Worm (Caenorhabditis elegans) whole organism, L4/young adult: ENCODE results near the gene C03C10.2.
A peak's percentile ranks its signal among the peaks of the same experiment; 100 is the strongest.

Experiments used
- W03F9.2 ChIP-seq: fragments of 150-350 bp; optimal IDR thresholded peaks from 2 replicates; lab custom pipeline; 2014; ENCODE audit warnings: missing biosample characterization, missing genetic modification characterization
- dao-5 ChIP-seq: sonication (generic microtip); optimal IDR thresholded peaks from 2 replicates; lab custom pipeline; 2016; ENCODE audit warnings: missing genotype, missing genetic modification characterization, moderate library complexity, missing compliant biosample characterization
- him-1 ChIP-seq: sonication (generic microtip); optimal IDR thresholded peaks from 2 replicates; lab custom pipeline; 2016; ENCODE audit warnings: missing genotype, missing genetic modification reagents, missing genetic modification characterization, missing compliant biosample characterization

Gene C03C10.2

ce11 chrIII:4090773-4091172, at the start of gene C03C10.2:
Gene C03C10.2 (plus strand): TSS chrIII:4091073.
- TF ChIP-seq him-1 (no peak), dao-5 (tag; lab: Kevin White, UChicago) (no peak), W03F9.2 (tag; lab: Kevin White, UChicago) (no peak)

ce11 chrIII:4049150-4049549, 41.7 kb upstream of the C03C10.2 start:
- TF ChIP-seq W03F9.2 (tag; lab: Kevin White, UChicago) (no peak), him-1 (no peak), dao-5 (tag; lab: Kevin White, UChicago) (no peak)

- no peak for TF ChIP-seq W03F9.2 (tag; lab: Kevin White, UChicago)
- TF ChIP-seq dao-5 (tag; lab: Kevin White, UChicago), result no peak
- TF ChIP-seq him-1, result no peak
Observed at ce11 chrIII:4057894-4058293, 33.0 kb upstream of the C03C10.2 start, which contains the start of gene rcq-5. Gene rcq-5 (minus strand): TSS chrIII:4057976.

DNA sequence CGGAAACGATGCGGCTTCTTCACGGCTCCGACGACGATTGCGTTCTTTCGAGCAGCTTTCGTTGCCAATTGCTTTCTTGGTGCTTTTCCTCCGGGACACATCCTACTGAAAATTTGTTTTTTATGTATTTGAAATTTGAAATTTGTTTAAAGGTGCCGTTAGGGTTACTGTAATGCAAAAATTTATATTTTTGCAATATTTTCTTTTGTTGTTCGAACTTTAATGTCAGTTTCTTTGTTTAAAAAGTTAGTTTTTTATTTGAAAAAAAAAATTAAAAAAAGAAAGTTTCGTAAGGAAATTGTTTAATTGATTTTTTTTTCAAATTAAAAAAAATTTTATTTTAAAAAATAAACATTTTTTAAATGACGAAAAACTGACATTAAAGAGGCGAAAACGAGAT, 32.2 kb upstream of the C03C10.2 start, which contains the start of gene his-69:
Gene his-69, minus strand, starts transcription at position 101 of the 400 bp plus-strand sequence.
- no peak for TF ChIP-seq dao-5 (tag; lab: Kevin White, UChicago)
- TF ChIP-seq W03F9.2 (tag; lab: Kevin White, UChicago), result no peak
- TF ChIP-seq him-1, result no peak

DNA sequence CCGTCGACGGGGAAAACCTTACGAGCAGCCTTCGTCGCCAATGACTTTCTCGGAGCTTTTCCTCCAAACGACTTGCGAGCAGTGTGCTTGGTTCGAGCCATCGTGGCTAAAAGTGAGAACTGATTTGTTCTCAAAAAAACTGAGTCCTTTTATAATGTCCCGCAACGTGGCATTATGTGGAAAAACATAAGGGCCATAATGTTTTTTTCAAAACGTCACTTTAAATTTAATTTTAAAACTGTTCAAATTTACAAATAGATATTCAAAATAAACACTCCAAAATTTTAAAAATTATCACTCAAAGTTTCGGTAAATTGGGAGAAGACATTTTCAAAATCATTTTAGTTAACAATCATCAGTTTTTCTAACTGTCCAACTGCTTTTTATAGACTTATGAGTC, 30.9 kb upstream of the C03C10.2 start, which contains the start of gene his-70:
Gene his-70, minus strand, starts transcription at position 101 of the 400 bp plus-strand sequence.
- no peak for TF ChIP-seq dao-5 (tag; lab: Kevin White, UChicago)
- TF ChIP-seq W03F9.2 (tag; lab: Kevin White, UChicago), result no peak
- no peak for TF ChIP-seq him-1

- TF ChIP-seq W03F9.2 (tag; lab: Kevin White, UChicago), result no peak
- peak; percentile 57 for TF ChIP-seq him-1
Observed at ce11 chrIII:4063724-4064123, 27.1 kb upstream of the C03C10.2 start.

DNA sequence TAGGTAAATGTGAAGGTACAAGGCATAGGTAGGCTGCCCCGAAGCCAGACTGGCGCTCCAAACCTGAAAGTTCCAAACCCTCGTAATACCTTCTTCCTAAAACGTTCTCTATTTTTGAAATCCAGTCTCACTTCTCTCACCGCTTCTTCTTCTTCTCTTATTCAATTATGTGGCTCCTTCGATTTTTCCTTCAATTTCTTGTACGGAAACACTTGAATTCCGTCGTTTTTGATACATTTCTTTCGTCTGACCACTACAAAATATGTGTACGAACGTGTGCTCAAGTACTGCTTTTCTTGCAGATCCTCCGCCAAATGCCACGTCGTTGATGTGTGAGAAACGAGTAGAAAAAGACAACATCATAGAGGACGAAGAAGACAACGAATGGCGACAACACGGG, 24.5 kb upstream of the C03C10.2 start, which contains the start of gene unc-79:
Gene unc-79, plus strand, starts transcription at position 301 of the 400 bp plus-strand sequence.
- TF ChIP-seq W03F9.2 (tag; lab: Kevin White, UChicago), result no peak
- no peak for TF ChIP-seq dao-5 (tag; lab: Kevin White, UChicago)
- TF ChIP-seq him-1, result no peak

- TF ChIP-seq him-1 (no peak), W03F9.2 (tag; lab: Kevin White, UChicago) (no peak)
Observed at ce11 chrIII:4068120-4068519, 22.8 kb upstream of the C03C10.2 start.

ce11 chrIII:4070239-4070638, 20.6 kb upstream of the C03C10.2 start:
- TF ChIP-seq dao-5 (tag; lab: Kevin White, UChicago) (no peak), W03F9.2 (tag; lab: Kevin White, UChicago) (no peak), him-1 (no peak)

DNA sequence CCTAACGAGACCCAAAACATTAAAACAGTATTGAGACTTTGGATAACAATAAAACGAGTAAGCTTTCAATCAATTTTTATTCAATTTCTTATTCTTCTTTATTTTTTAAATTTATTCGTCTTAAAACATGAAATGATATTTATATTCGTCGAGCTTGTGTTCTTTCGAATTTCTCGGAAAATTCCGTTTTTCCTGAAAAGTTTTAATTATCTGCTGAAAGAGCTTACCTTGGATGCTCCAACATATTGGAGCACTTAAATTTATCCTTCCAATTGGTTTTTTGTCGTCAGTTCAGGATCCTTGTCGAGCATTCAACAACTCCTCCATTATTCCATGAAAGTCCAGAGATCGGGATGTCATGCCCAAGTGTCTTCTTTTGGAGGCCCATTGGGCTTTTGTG, 7.4 kb upstream of the C03C10.2 start:
- TF ChIP-seq dao-5 (tag; lab: Kevin White, UChicago) (no peak), W03F9.2 (tag; lab: Kevin White, UChicago) (no peak), him-1 (no peak)

- no peak for TF ChIP-seq dao-5 (tag; lab: Kevin White, UChicago)
- TF ChIP-seq him-1, result no peak
- no peak for TF ChIP-seq W03F9.2 (tag; lab: Kevin White, UChicago)
Observed at ce11 chrIII:4085657-4086056, 5.2 kb upstream of the C03C10.2 start.

DNA sequence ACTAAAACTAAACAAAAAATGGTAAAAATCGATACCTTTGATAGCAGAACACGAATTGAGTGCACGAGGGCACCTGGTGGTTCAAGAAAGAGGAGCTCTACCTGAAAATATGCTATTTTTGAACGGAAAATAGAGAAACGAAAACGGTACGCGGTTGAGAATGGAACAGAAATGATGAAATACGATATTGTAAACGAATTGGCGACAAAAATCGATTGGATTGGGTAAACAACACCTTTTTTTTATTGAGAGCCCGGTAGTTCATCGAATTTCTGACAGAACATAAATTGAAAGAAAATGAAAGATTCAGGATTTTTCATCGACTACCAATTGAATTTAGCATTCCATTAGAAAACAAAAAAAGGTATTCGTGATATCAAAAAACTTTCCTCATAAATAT, 4.3 kb upstream of the C03C10.2 start, which contains the start of gene kin-19:
Gene kin-19, minus strand, starts transcription at position 101 of the 400 bp plus-strand sequence.
- TF ChIP-seq W03F9.2 (tag; lab: Kevin White, UChicago) (no peak), dao-5 (tag; lab: Kevin White, UChicago) (no peak), him-1 (no peak)

DNA sequence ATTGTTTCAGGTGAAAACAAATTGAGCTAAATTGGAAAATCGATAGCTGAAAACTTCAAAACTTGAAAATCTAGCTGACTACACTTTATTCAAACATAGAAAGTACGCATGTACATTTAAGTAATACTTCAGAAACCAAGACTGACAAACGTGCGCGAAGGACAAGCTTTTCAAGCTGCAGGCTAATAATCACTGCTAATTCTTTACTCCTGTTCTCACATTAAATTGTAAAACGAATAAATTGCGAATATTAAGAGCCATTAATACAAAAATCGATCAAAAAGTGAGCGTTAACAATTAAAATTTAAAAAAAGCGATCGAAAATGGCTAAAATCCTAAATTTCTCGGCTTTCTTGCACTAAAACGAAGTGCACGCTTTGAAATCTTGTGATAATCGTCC, 3.8 kb upstream of the C03C10.2 start:
- TF ChIP-seq him-1 (no peak), dao-5 (tag; lab: Kevin White, UChicago) (no peak), W03F9.2 (tag; lab: Kevin White, UChicago) (no peak)

DNA sequence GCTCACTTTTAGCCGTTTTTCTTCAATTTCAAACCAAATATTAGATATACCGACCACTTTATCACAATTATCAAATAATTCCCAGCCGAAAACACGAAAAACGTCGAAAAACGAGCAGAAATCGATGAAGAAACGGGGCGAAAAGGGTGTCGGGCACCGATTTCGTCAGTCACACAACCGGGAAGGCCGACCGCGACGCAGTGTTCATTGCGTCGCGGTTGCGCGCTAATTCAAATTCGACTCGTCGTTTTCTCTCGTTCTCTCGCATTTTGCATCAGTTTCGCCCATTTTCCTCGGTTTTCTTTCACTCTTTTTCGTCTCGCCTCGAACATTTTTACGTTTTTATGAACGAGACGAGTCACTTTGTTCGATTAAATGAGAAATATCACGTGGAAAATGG, 3.3 kb upstream of the C03C10.2 start:
- TF ChIP-seq him-1 (no peak), W03F9.2 (tag; lab: Kevin White, UChicago) (peak; percentile 0)

DNA sequence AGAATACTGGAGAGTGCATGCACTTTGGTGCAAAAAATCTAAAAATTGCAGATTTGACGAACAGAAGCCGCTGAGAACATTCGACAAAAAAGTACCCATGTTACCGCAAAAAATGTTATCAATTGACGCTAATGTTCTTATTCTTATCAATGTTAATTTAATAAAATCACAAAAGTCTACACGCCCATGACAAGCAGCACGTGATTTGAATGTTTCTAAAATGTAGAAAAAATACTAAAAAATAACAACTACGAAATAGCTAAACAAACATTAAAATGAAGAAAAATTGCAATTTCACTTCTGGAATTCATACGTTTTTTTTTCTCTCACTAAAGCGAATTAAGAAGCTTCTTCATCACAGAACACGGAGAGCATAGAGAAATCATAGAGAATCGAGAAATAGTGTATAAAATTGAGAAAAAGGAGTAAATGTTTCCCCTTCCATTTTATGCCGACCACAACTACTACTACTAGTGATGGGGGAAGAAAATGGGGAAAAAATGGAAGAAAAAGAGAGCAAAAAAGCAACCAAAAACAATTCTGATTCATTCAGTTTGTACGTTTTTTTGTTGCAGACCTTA, 2.4 kb upstream of the C03C10.2 start:
- no peak for TF ChIP-seq dao-5 (tag; lab: Kevin White, UChicago)
- no peak for TF ChIP-seq him-1
- no peak for TF ChIP-seq W03F9.2 (tag; lab: Kevin White, UChicago)
